Fruit fly (Drosophila melanogaster) whole organism: Measurements from ENCODE around the gene sdk.

ENCODE experiments used
- CG8478 ChIP-seq: fragments of >200 bp; optimal IDR thresholded peaks from 2 replicates; lab custom pipeline; 2018; ENCODE audit warnings: inconsistent platforms
- Dll ChIP-seq: fragments of >200 bp; optimal IDR thresholded peaks from 2 replicates; lab custom pipeline; 2017

DNA sequence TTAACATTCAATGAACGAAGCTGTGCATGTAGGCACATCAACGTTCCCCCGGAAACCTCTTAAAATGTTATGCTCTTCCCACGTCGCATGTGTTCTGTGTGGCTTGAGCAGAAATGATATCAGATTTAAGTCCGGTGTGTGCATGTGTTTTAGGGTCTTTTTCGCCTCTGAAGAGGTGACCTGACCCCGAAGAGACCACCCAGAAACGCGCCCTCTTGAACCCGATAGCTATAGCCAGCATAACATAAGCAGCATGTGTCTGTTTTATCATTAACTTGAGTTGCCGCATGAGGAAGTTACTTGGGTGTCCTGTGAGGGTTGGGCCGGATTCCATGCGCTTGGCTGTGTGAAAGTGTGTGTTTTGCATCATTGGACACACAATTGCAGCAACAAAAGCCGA lies 32.3 kb downstream of the sdk start:
- TF ChIP-seq Dll (lab: Kevin White, UChicago) (no peak), CG8478 (no peak)
